Fruit fly (Drosophila melanogaster): ENCODE results near the gene CG43773.

Gene CG43773

dm6 chr2L:4007390-4007789 is at the start of gene CG43773:
CG43773 (plus strand) TSS chr2L:4007690.
- no peak for TF ChIP-seq noc (tag; optimal IDR thresholded peaks at IDR 0.05)

DNA sequence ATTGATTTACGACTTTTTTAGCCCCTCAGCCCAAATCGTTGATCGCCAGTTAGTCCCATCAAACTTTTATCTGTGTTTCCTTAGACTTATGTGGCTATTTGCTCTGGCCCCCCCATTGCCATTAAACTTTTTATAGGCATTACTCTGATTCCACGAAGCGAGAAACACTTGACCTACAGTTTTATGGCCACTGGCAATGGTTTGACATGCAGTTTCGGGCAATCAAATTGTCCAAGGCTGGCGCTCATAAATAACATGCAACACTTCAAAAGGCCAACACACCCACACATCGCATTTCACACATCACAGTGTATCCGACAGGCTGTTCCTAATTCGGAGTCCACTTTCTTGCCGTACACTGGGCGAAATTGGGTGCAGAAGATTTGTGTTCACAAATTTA is 39.2 kb upstream of the CG43773 start:
- TF ChIP-seq noc (tag; optimal IDR thresholded peaks at IDR 0.05) = no peak

dm6 chr2L:3991638-3992037 is 15.9 kb upstream of the CG43773 start, which contains the start of gene fred:
fred (minus strand) TSS chr2L:3991713.
- no peak for TF ChIP-seq noc (tag; optimal IDR thresholded peaks at IDR 0.05)

DNA sequence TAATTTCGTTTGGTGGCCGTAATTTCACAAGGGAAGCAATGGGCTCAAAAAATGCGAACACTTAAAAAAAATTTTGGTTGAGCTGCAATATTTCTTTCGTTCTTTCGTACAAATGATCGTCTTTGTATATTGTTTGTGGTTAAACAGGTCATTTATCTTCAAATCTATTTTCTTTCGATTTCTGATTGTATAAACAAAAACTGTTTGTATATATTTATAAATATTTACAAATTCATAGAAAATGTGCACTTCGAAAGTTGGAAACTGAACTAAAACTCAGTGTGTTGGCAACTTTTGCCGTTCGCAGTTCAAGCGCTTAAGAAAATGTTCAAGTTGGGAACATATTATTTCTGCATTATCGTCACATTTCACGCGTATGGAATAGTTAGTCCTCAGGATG is 7.8 kb upstream of the CG43773 start, which contains the start of gene CG43797:
CG43797 (plus strand) TSS at position 301 of the 400 bp plus-strand sequence.
- no peak for TF ChIP-seq noc (tag; optimal IDR thresholded peaks at IDR 0.05)

DNA sequence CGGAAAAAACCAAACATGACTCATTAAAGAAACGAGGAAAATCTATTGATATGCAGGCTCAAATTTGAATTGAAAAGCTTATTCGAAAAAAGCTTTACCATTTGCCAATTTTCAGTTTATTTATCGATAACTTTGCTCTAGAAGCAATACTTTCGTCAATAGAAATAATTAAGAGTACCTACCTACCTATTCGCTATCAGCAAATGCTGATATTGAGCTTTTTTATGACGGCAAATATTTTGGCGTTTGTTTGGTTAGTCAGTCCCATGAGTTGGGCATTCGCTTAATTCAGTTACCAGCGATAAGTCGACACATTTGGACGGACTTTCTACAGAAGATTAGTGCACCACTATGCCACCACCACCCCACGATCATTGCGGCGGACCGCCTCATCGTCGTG is 3.7 kb upstream of the CG43773 start, which contains the start of gene CG34176:
CG34176 (plus strand) TSS at position 301 of the 400 bp plus-strand sequence.
- TF ChIP-seq noc (tag; optimal IDR thresholded peaks at IDR 0.05) = no peak

- no peak for TF ChIP-seq noc (tag; optimal IDR thresholded peaks at IDR 0.05)
These were observed 2.8 kb upstream of the CG43773 start, which contains the start of gene CG15422 for dm6 chr2L:4004684-4005083. CG15422 (plus strand) TSS chr2L:4004984.

- TF ChIP-seq noc (tag; optimal IDR thresholded peaks at IDR 0.05) = no peak
These were observed 1.7 kb upstream of the CG43773 start, which contains the start of gene CG15423 for dm6 chr2L:4005741-4006140. CG15423 (plus strand) TSS chr2L:4006041.

- TF ChIP-seq noc (tag; optimal IDR thresholded peaks at IDR 0.05) = no peak
These were observed 863 bp downstream of the CG43773 start, which contains the start of gene CG43774 for dm6 chr2L:4008353-4008752. CG43774 (plus strand) TSS chr2L:4008653.

- TF ChIP-seq noc (tag; optimal IDR thresholded peaks at IDR 0.05) = no peak
These were observed 4.6 kb downstream of the CG43773 start for dm6 chr2L:4012089-4012488.

- no peak for TF ChIP-seq noc (tag; optimal IDR thresholded peaks at IDR 0.05)
These were observed 11.7 kb downstream of the CG43773 start for dm6 chr2L:4019198-4019597.

- TF ChIP-seq noc (tag; optimal IDR thresholded peaks at IDR 0.05) = no peak
These were observed 12.3 kb downstream of the CG43773 start for dm6 chr2L:4019765-4020164.

- TF ChIP-seq noc (tag; optimal IDR thresholded peaks at IDR 0.05) = no peak
These were observed 12.7 kb downstream of the CG43773 start for dm6 chr2L:4020188-4020587.

dm6 chr2L:4021608-4022342 is 14.3 kb downstream of the CG43773 start:
- no peak for TF ChIP-seq noc (tag; optimal IDR thresholded peaks at IDR 0.05)

DNA sequence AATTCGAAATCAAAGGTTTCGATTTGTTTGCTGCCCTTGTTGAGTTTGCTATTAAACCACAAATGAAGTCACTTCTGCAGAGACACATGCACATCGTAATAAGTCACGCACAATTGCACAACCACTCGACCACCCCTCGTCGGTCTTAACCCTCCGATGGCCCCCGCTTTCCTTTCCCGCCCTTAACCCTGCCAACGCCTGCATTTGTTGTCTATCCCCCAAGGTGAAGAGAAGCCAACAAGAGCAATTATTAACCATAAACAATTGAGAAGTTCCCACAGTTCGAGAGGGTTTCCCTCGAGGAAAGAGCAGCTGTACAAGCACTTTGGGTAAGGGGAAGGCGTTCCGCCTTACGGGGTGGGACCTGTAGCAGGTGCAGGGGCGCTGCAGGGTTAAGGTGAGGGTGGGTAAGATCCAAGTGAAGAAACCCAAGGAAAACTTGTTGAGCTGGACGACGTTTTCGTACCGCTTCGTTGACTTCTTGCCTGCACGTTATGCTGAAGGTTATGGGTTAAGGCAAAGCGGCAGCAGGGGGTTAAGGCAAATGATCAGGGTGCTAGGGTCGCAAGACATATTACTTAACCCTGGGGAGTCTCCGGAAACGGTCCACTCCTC is 15.9 kb downstream of the CG43773 start:
- no peak for TF ChIP-seq noc (tag; optimal IDR thresholded peaks at IDR 0.05)

DNA sequence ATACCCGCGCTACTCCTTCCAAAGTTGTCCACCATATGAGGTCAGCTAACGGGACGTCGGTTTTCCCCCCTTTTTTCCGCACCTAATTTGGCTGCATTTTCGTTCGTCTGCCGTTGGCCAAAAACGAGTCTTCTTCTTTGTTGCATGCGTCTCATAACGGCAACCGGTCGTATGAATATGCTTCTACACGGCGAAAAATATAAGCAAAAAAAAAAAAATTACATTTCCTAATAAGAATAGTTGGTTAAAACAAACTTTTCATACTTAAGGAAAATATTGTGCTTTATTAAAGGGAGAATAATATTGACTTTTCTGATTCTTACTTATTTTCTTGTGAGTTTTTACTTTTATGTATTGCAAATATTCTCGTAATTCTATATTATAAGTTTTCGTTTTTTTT is 17.6 kb downstream of the CG43773 start:
- no peak for TF ChIP-seq noc (tag; optimal IDR thresholded peaks at IDR 0.05)

DNA sequence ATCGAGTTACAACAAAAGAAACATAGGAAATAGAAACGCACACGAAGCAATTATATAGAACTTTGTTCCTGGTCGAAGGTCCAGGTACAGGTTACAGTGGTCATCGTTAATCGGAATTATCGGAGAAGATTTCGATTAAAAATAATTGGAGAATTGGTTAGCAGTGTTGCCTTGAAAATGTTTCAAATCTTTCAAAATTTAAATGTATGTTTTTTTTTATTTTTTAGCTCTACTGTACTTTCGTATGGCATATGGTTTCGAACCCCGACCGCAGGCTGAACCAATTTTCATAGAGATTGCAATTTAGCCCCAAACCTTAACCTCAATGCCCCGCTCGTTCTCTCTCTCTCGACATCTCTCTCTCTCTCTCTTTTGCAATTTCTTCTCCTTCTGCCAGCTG is 20.5 kb downstream of the CG43773 start:
- TF ChIP-seq noc (tag; optimal IDR thresholded peaks at IDR 0.05) = no peak

DNA sequence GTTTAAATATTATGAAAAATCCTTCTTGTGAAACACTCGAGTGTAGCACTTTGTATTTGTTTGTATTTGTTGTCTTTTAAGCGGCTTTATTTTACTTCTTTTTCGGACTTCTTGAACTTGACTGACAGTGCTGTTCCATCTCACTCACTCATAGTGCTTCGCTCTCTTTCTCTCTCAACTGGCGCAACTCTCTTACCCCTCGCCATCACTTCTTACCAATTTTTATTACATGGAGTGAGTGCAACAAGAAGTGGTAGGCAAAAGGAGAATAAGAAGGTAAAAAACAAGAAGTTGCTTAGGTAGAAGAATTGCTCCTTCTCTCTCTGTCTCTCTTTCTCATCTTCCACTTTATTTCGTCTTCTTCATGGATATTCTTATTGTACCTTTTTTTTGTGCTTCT is 21.2 kb downstream of the CG43773 start:
- TF ChIP-seq noc (tag; optimal IDR thresholded peaks at IDR 0.05) = no peak
